Worm (Caenorhabditis elegans) whole organism, early embryonic: ENCODE data around the gene srh-11.

ENCODE experiments used
- B0310.2 ChIP-seq: sonication (generic microtip); optimal IDR thresholded peaks from 2 replicates; lab custom pipeline; 2016; ENCODE audit warnings: mild to moderate bottlenecking, missing genetic modification characterization, missing compliant biosample characterization
- aly-1 ChIP-seq: sonication (generic microtip); optimal IDR thresholded peaks from 2 replicates; lab custom pipeline; 2016; ENCODE audit warnings: missing genetic modification characterization, missing compliant biosample characterization
- ama-1 ChIP-seq: fragments of 150-350 bp; optimal IDR thresholded peaks from 2 replicates; lab custom pipeline; 2014
- ceh-13 ChIP-seq: fragments of 200-800 bp; sonication (Bioruptor generic); optimal IDR thresholded peaks from 2 replicates; lab custom pipeline; 2018; ENCODE audit warnings: mild to moderate bottlenecking, missing genetic modification characterization, missing compliant biosample characterization
- ceh-36 ChIP-seq: sonication (generic microtip); optimal IDR thresholded peaks from 2 replicates; lab custom pipeline; 2016; ENCODE audit warnings: missing genetic modification characterization, inconsistent platforms, missing compliant biosample characterization
- flt-1 ChIP-seq: fragments of 200-800 bp; sonication (Bioruptor generic); IDR thresholded peaks from 2 replicates; pipeline ENCODE4 v1.3.6; 2022; ENCODE audit warnings: missing genetic modification characterization, missing compliant biosample characterization
- hmg-4 ChIP-seq: fragments of 200-800 bp; sonication (Bioruptor generic); optimal IDR thresholded peaks from 2 replicates; lab custom pipeline; 2018; ENCODE audit warnings: mild to moderate bottlenecking, missing genetic modification characterization, missing compliant biosample characterization
- pes-1 ChIP-seq: fragments of 200-800 bp; sonication (Bioruptor generic); IDR thresholded peaks from 2 replicates; pipeline ENCODE4 v1.3.6; 2022; ENCODE audit warnings: missing genetic modification reagents, missing genetic modification characterization, missing compliant biosample characterization
- sea-1 ChIP-seq: fragments of 200-800 bp; sonication (Bioruptor generic); conservative IDR thresholded peaks from 2 replicates; pipeline ENCODE4 v1.3.6; 2022; ENCODE audit warnings: missing genetic modification characterization, missing compliant biosample characterization
- tbx-11 ChIP-seq: fragments of 200-800 bp; sonication (Bioruptor generic); IDR thresholded peaks from 2 replicates; pipeline ENCODE4 v1.3.6; 2022; ENCODE audit warnings: missing genetic modification characterization, missing compliant biosample characterization
- tbx-37 ChIP-seq: fragments of 200-800 bp; sonication (Bioruptor generic); conservative IDR thresholded peaks from 2 replicates; pipeline ENCODE4 v1.3.6; 2022; ENCODE audit warnings: missing genetic modification reagents, missing genetic modification characterization, missing compliant biosample characterization

- no peak for TF ChIP-seq tbx-11
- no peak for TF ChIP-seq ceh-13 (GFP tag; lab: Kevin White, UChicago)
- TF ChIP-seq tbx-37 (GFP tag; lab: Robert Waterston, UW), result no peak
- no peak for TF ChIP-seq ama-1 (lab: Kevin White, UChicago)
- no peak for TF ChIP-seq B0310.2 (tag; lab: Kevin White, UChicago)
- no peak for TF ChIP-seq aly-1 (tag; lab: Kevin White, UChicago)
- TF ChIP-seq hmg-4 (GFP tag; lab: Kevin White, UChicago), result no peak
- TF ChIP-seq ceh-36 (tag; lab: Kevin White, UChicago), result no peak
- TF ChIP-seq flt-1 (GFP tag; lab: Robert Waterston, UW), result no peak
- no peak for TF ChIP-seq pes-1
- no peak for TF ChIP-seq sea-1
These were observed 16.6 kb downstream of the srh-11 start, which contains the start of gene inx-5 for ce11 chrX:8302299-8302698.
